Fruit fly (Drosophila melanogaster) whole organism, embryonic: ENCODE results near the gene CG33287.

ENCODE experiments used
- Asciz ChIP-seq: fragments of 200-800 bp; sonication (Bioruptor generic); optimal IDR thresholded peaks from 2 replicates; lab custom pipeline; 2017; ENCODE audit warnings: missing biosample characterization, mild to moderate bottlenecking, missing genetic modification characterization, missing genetic modification reagents
- Awh ChIP-seq: fragments of 200-800 bp; sonication (Bioruptor generic); IDR thresholded peaks from 2 replicates; pipeline ENCODE4, ENCODE4 v1.3.6; 2022; ENCODE audit warnings: missing biosample characterization, missing genetic modification characterization
- Blimp-1 ChIP-seq: fragments of 200-800 bp; sonication (Bioruptor generic); optimal IDR thresholded peaks from 3 replicates; lab custom pipeline; 2018; ENCODE audit warnings: missing biosample characterization, missing genetic modification characterization, mild to moderate bottlenecking, moderate library complexity, missing genetic modification reagents
- CG11695 ChIP-seq: fragments of 200-800 bp; sonication (Bioruptor generic); IDR thresholded peaks from 3 replicates; pipeline ENCODE4 v1.3.6; 2022; ENCODE audit warnings: missing biosample characterization, missing genetic modification characterization
- CG11696 ChIP-seq: fragments of 200-800 bp; sonication (Bioruptor generic); IDR thresholded peaks from 2 replicates; pipeline ENCODE4 v1.3.6; 2022; ENCODE audit warnings: missing biosample characterization, missing genetic modification characterization
- CG12071 ChIP-seq: fragments of 200-800 bp; sonication (Bioruptor generic); optimal IDR thresholded peaks from 3 replicates; lab custom pipeline; 2018; ENCODE audit warnings: missing biosample characterization, mild to moderate bottlenecking, missing genetic modification characterization
- CG12942 ChIP-seq: fragments of 200-800 bp; sonication (Bioruptor generic); optimal IDR thresholded peaks from 3 replicates; lab custom pipeline; 2016; ENCODE audit warnings: missing biosample characterization, missing genetic modification characterization
- CG14014 ChIP-seq: fragments of 200-800 bp; sonication (Bioruptor generic); IDR thresholded peaks from 2 replicates; pipeline ENCODE4 v1.3.6; 2022; ENCODE audit warnings: missing biosample characterization, missing genetic modification characterization
- CG3163 ChIP-seq: fragments of 200-800 bp; sonication (Bioruptor generic); optimal IDR thresholded peaks from 3 replicates; lab custom pipeline; 2016; ENCODE audit warnings: missing biosample characterization, missing genetic modification characterization
- CG3281 ChIP-seq: fragments of 200-800 bp; sonication (Bioruptor generic); optimal IDR thresholded peaks from 3 replicates; lab custom pipeline; 2017; ENCODE audit warnings: missing biosample characterization, mild to moderate bottlenecking, missing genetic modification characterization
- CG33213 ChIP-seq: fragments of 200-800 bp; sonication (Bioruptor generic); optimal IDR thresholded peaks from 3 replicates; lab custom pipeline; 2016; ENCODE audit warnings: missing biosample characterization, missing genetic modification characterization
- CG4730 ChIP-seq: fragments of 200-800 bp; sonication (Bioruptor generic); IDR thresholded peaks from 2 replicates; pipeline ENCODE4 v1.3.6; 2022; ENCODE audit warnings: missing biosample characterization, missing genetic modification characterization
- D ChIP-seq, 2 experiments: fragments of 200-800 bp in 1 of 2; fragments of >200 bp in 1 of 2; sonication (Bioruptor generic) in 1 of 2; optimal IDR thresholded peaks; 2 replicates in 1 of 2; 3 replicates in 1 of 2; lab custom pipeline; 2017; ENCODE audit warnings: mild to moderate bottlenecking in 1 of 2, missing biosample characterization in 1 of 2, missing genetic modification characterization in 1 of 2, missing genetic modification reagents in 1 of 2
- Dll ChIP-seq: fragments of 200-800 bp; sonication (Bioruptor generic); IDR thresholded peaks from 4 replicates; pipeline ENCODE4 v1.3.6; 2022; ENCODE audit warnings: missing biosample characterization, missing genetic modification characterization; ENCODE audit not compliant: partially characterized antibody
- Gsc ChIP-seq: fragments of 200-800 bp; sonication (Bioruptor generic); IDR thresholded peaks from 2 replicates; pipeline ENCODE4 v1.3.6; 2022; ENCODE audit warnings: missing biosample characterization, missing genetic modification characterization
- HLH3B ChIP-seq: fragments of 200-800 bp; sonication (Bioruptor generic); IDR thresholded peaks from 2 replicates; pipeline ENCODE4 v1.3.6; 2022; ENCODE audit warnings: missing biosample characterization, missing genetic modification characterization
- HmgD ChIP-seq: fragments of 200-800 bp; sonication (Bioruptor generic); optimal IDR thresholded peaks from 3 replicates; lab custom pipeline; 2016; ENCODE audit warnings: missing biosample characterization, missing genetic modification characterization
- Kr ChIP-seq: fragments of 200-800 bp; sonication (Bioruptor generic); optimal IDR thresholded peaks from 2 replicates; lab custom pipeline; 2017; ENCODE audit warnings: missing biosample characterization, mild to moderate bottlenecking, missing genetic modification characterization
- Mrtf ChIP-seq: fragments of 200-800 bp; sonication (Bioruptor generic); IDR thresholded peaks from 3 replicates; pipeline ENCODE4 v1.3.6; 2022; ENCODE audit warnings: missing biosample characterization, missing genetic modification characterization
- NC2β ChIP-seq: fragments of 200-800 bp; sonication (Bioruptor generic); optimal IDR thresholded peaks from 2 replicates; lab custom pipeline; 2016; ENCODE audit warnings: missing biosample characterization, missing genetic modification characterization
- Nf-YB ChIP-seq: fragments of 200-800 bp; sonication (Bioruptor generic); optimal IDR thresholded peaks from 3 replicates; lab custom pipeline; 2019; ENCODE audit warnings: missing biosample characterization, mild to moderate bottlenecking, missing genetic modification characterization, moderate library complexity
- Nf-YC ChIP-seq: fragments of 200-800 bp; optimal IDR thresholded peaks from 3 replicates; lab custom pipeline; 2019; ENCODE audit warnings: missing biosample characterization, mild to moderate bottlenecking, missing genetic modification characterization, moderate library complexity
- Pdp1 ChIP-seq, 2 experiments: fragments of 200-800 bp; sonication (Bioruptor generic); optimal IDR thresholded peaks; 3 replicates each; lab custom pipeline; 2016; ENCODE audit warnings: missing biosample characterization in 2 of 2, missing genetic modification characterization in 2 of 2, mild to moderate bottlenecking in 1 of 2, moderate library complexity in 1 of 2
- Sox100B ChIP-seq: fragments of 200-800 bp; sonication (Bioruptor generic); optimal IDR thresholded peaks from 3 replicates; lab custom pipeline; 2018; ENCODE audit warnings: missing biosample characterization, mild to moderate bottlenecking, missing genetic modification characterization
- Ssrp ChIP-seq: fragments of 200-800 bp; sonication (Bioruptor generic); optimal IDR thresholded peaks from 2 replicates; lab custom pipeline; 2018; ENCODE audit warnings: missing biosample characterization, mild to moderate bottlenecking, missing genetic modification characterization, moderate library complexity
- Trl ChIP-seq, 3 experiments: fragments of >200 bp in 2 of 3; fragments of 200-800 bp in 1 of 3; sonication (Bioruptor generic) in 1 of 3; optimal IDR thresholded peaks; 2 replicates in 1 of 3; 3 replicates in 2 of 3; lab custom pipeline; 2016 to 2017; ENCODE audit warnings: missing biosample characterization in 1 of 3, missing genetic modification characterization in 1 of 3
- Usf ChIP-seq: fragments of 200-800 bp; sonication (Bioruptor generic); optimal IDR thresholded peaks from 2 replicates; lab custom pipeline; 2017; ENCODE audit warnings: missing genotype, missing biosample characterization, missing genetic modification characterization
- bowl ChIP-seq: fragments of 200-800 bp; sonication (Bioruptor generic); IDR thresholded peaks from 2 replicates; pipeline ENCODE4 v1.3.6; 2022; ENCODE audit warnings: missing biosample characterization, missing genetic modification characterization
- crp ChIP-seq, 2 experiments: fragments of 200-800 bp; sonication (Bioruptor generic); optimal IDR thresholded peaks; 2 replicates in 1 of 2; 3 replicates in 1 of 2; lab custom pipeline; 2017; ENCODE audit warnings: missing biosample characterization in 2 of 2, missing genetic modification characterization in 2 of 2, mild to moderate bottlenecking in 1 of 2, moderate library complexity in 1 of 2
- disco-r ChIP-seq: fragments of 200-800 bp; sonication (Bioruptor generic); optimal IDR thresholded peaks from 2 replicates; lab custom pipeline; 2016; ENCODE audit warnings: missing biosample characterization, missing genetic modification characterization
- dm ChIP-seq: fragments of 200-800 bp; sonication (Bioruptor generic); optimal IDR thresholded peaks from 3 replicates; lab custom pipeline; 2016; ENCODE audit warnings: missing biosample characterization, missing genetic modification characterization
- dmrt11E ChIP-seq: fragments of 200-800 bp; sonication (Bioruptor generic); optimal IDR thresholded peaks from 3 replicates; lab custom pipeline; 2018; ENCODE audit warnings: missing biosample characterization, mild to moderate bottlenecking, missing genetic modification characterization, moderate library complexity
- gsb ChIP-seq: fragments of 200-800 bp; sonication (Bioruptor generic); IDR thresholded peaks from 2 replicates; pipeline ENCODE4 v1.3.6; 2022; ENCODE audit warnings: missing biosample characterization, missing genetic modification characterization
- ham ChIP-seq: fragments of 200-800 bp; sonication (Bioruptor generic); IDR thresholded peaks from 2 replicates; pipeline ENCODE4 v1.3.6; 2022; ENCODE audit warnings: missing biosample characterization, missing genetic modification characterization
- hb ChIP-seq: fragments of 200-800 bp; sonication (Bioruptor generic); IDR thresholded peaks from 3 replicates; pipeline ENCODE4 v1.3.6; 2022; ENCODE audit warnings: missing biosample characterization, missing genetic modification characterization; ENCODE audit not compliant: partially characterized antibody
- inv ChIP-seq: fragments of 200-800 bp; sonication (Bioruptor generic); IDR thresholded peaks from 2 replicates; pipeline ENCODE4 v1.3.6; 2022; ENCODE audit warnings: missing biosample characterization, missing genetic modification characterization; ENCODE audit not compliant: partially characterized antibody
- maf-S ChIP-seq: fragments of 200-800 bp; sonication (Bioruptor generic); optimal IDR thresholded peaks from 2 replicates; lab custom pipeline; 2016; ENCODE audit warnings: missing biosample characterization, missing genetic modification characterization
- mam ChIP-seq: fragments of 200-800 bp; sonication (Bioruptor generic); optimal IDR thresholded peaks from 3 replicates; lab custom pipeline; 2016; ENCODE audit warnings: missing biosample characterization, missing genetic modification characterization
- nerfin-2 ChIP-seq: fragments of 200-800 bp; sonication (Bioruptor generic); IDR thresholded peaks from 2 replicates; pipeline ENCODE4 v1.3.6; 2022; ENCODE audit warnings: missing biosample characterization, missing genetic modification characterization; ENCODE audit not compliant: partially characterized antibody
- odd ChIP-seq: fragments of 200-800 bp; sonication (Bioruptor generic); optimal IDR thresholded peaks from 2 replicates; lab custom pipeline; 2017; ENCODE audit warnings: missing biosample characterization, mild to moderate bottlenecking, missing genetic modification characterization
- pb ChIP-seq: fragments of 200-800 bp; sonication (Bioruptor generic); optimal IDR thresholded peaks from 3 replicates; lab custom pipeline; 2016; ENCODE audit warnings: missing biosample characterization, missing genetic modification characterization
- pros ChIP-seq: fragments of 200-800 bp; sonication (Bioruptor generic); optimal IDR thresholded peaks from 3 replicates; lab custom pipeline; 2019; ENCODE audit warnings: missing biosample characterization, mild to moderate bottlenecking, missing genetic modification characterization, moderate library complexity
- sc ChIP-seq, 3 experiments: fragments of >200 bp in 2 of 3; fragments of 200-800 bp in 1 of 3; sonication (Bioruptor generic) in 1 of 3; optimal IDR thresholded peaks; 2 replicates in 2 of 3; 3 replicates in 1 of 3; lab custom pipeline; 2017; ENCODE audit warnings: mild to moderate bottlenecking in 1 of 3, missing biosample characterization in 1 of 3, missing genetic modification characterization in 1 of 3, missing genetic modification reagents in 1 of 3
- shn ChIP-seq: fragments of 200-800 bp; sonication (Bioruptor generic); optimal IDR thresholded peaks from 3 replicates; lab custom pipeline; 2016; ENCODE audit warnings: missing biosample characterization, missing genetic modification characterization
- slbo ChIP-seq: fragments of 200-800 bp; sonication (Bioruptor generic); IDR thresholded peaks from 2 replicates; pipeline ENCODE4 v1.3.6; 2022; ENCODE audit warnings: missing biosample characterization, missing genetic modification characterization
- tll ChIP-seq, 2 experiments: fragments of 200-800 bp in 1 of 2; fragments of >200 bp in 1 of 2; sonication (Bioruptor generic) in 1 of 2; optimal IDR thresholded peaks; 2 replicates each; lab custom pipeline; 2017 to 2019; ENCODE audit warnings: missing biosample characterization in 2 of 2, missing genetic modification characterization in 2 of 2, mild to moderate bottlenecking in 1 of 2, moderate library complexity in 1 of 2
- tup ChIP-seq: fragments of 200-800 bp; sonication (Bioruptor generic); optimal IDR thresholded peaks from 2 replicates; lab custom pipeline; 2016; ENCODE audit warnings: missing biosample characterization, mild to moderate bottlenecking, missing genetic modification characterization, moderate library complexity

The CG33287 gene

DNA sequence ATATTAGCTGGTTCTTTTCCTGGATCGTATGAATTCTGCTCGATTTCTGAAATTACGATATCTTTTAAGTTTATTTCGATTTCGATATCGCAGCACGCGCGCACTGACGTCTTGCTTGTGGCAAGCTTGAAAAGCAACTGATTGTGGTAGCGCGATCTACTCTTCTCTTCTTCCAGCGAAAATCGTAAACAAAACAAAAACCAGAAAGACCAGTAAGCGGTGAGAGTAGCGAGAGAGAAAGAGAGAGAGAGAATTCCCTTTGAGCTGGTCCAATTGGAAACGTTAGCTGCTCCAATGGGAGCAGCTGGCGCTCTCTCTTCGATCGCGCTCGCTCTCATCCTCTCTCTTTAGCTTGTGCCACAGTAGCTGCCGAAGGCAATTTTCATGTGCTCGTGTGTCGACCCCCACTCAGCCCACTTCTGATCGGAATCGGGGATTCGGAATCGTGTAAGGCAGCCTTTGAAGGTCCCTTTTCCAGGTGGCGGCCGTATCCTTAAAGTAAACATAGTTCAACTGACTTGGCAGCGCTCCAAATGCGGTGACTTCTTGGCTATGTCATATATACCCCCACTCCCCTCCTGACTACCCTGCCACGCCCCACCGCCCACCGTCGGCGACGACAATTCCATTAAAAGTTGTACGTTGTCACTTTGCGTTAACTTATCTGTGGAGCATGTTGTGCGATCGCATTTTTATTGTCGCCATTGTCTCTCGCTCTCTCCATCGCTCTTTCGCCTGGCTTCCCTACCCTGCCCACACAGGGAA, 20.9 kb downstream of the CG33287 start, which contains the start of gene fng (continued):
- TF ChIP-seq shn (no peak), odd (peak; percentile 47), tup (no peak), CG33213 (no peak), CG14014 (GFP tag; lab: Robert Waterston, UW) (no peak), tll (GFP tag; optimal IDR thresholded peaks at IDR 0.05; lab: Kevin White, UChicago) (no peak), sc (optimal IDR thresholded peaks at IDR 0.05; lab: Kevin White, UChicago) (no peak), sc (GFP tag; optimal IDR thresholded peaks at IDR 0.05; lab: Kevin White, UChicago) (no peak), Blimp-1 (no peak), Trl (optimal IDR thresholded peaks at IDR 0.05; lab: Kevin White, UChicago) (peak; percentile 96 to 99), Trl (GFP tag; optimal IDR thresholded peaks at IDR 0.05; lab: Kevin White, UChicago) (peak; percentile 21), hb (GFP tag; lab: Robert Waterston, UW) (no peak), Asciz (no peak), Awh (no peak), Mrtf (GFP tag; lab: Robert Waterston, UW) (no peak), NC2β (GFP tag; lab: Kevin White, UChicago) (no peak), Nf-YB (GFP tag; lab: Kevin White, UChicago) (peak; percentile 94), slbo (GFP tag; lab: Robert Waterston, UW) (0 out of 2 replicates have a peak, but pooled peaks have one; percentile 25), bowl (GFP tag; lab: Robert Waterston, UW) (no peak), dmrt11E (tag; lab: Kevin White, UChicago) (no peak), Ssrp (no peak), CG12942 (no peak), nerfin-2 (GFP tag; lab: Robert Waterston, UW) (no peak), disco-r (GFP tag; lab: Kevin White, UChicago) (no peak), CG3281 (no peak), HLH3B (GFP tag; lab: Robert Waterston, UW) (peak; percentile 15; the same call in 1 of the 2 replicates), CG12071 (no peak), Kr (GFP tag; lab: Kevin White, UChicago) (no peak), Sox100B (GFP tag; lab: Kevin White, UChicago) (no peak), mam (GFP tag; lab: Kevin White, UChicago) (no peak), Usf (GFP tag; lab: Kevin White, UChicago) (no peak), HmgD (GFP tag; lab: Kevin White, UChicago) (no peak), Nf-YC (tag; lab: Kevin White, UChicago) (peak; percentile 88), ham (no peak), pb (GFP tag; lab: Kevin White, UChicago) (no peak), pros (GFP tag; lab: Kevin White, UChicago) (no peak), Dll (peak; percentile 67; the same call in 2 of the 4 replicates), CG11695 (GFP tag; lab: Robert Waterston, UW) (peak; percentile 12; the same call in 1 of the 3 replicates), dm (GFP tag; lab: Kevin White, UChicago) (no peak), Pdp1 (GFP tag; optimal IDR thresholded peaks at IDR 0.05; lab: Kevin White, UChicago) (no peak), CG3163 (GFP tag; lab: Kevin White, UChicago) (peak; percentile 89), CG4730 (GFP tag; lab: Robert Waterston, UW) (no peak), crp (GFP tag; optimal IDR thresholded peaks at IDR 0.05; lab: Kevin White, UChicago) (no peak), maf-S (no peak), D (optimal IDR thresholded peaks at IDR 0.05; lab: Kevin White, UChicago) (no peak), D (GFP tag; optimal IDR thresholded peaks at IDR 0.05; lab: Kevin White, UChicago) (no peak), Gsc (GFP tag; lab: Robert Waterston, UW) (no peak), gsb (GFP tag; lab: Robert Waterston, UW) (no peak), CG11696 (no peak), inv (GFP tag; lab: Robert Waterston, UW) (no peak)
